Fruit fly (Drosophila melanogaster): ENCODE measurements around the gene CG10096.

The CG10096 gene

dm6 chr3R:12364580-12364979 is 31.2 kb downstream of the CG10096 start, which contains the start of gene Tim17a1 (continued):
- TF ChIP-seq corto (GFP tag; optimal IDR thresholded peaks at IDR 0.05) (no peak), CG42726 (GFP tag; IDR thresholded peaks at IDR 0.05; ENCODE audit: partially characterized antibody) (no peak), repo (GFP tag; optimal IDR thresholded peaks at IDR 0.05) (no peak), lmd (GFP tag; IDR thresholded peaks at IDR 0.05) (no peak), MESR4 (GFP tag; optimal IDR thresholded peaks at IDR 0.05) (no peak), mld (GFP tag; IDR thresholded peaks at IDR 0.05; ENCODE audit: partially characterized antibody) (no peak), Hmr (GFP tag; optimal IDR thresholded peaks at IDR 0.05) (no peak)

- TF ChIP-seq grn (GFP tag; optimal IDR thresholded peaks at IDR 0.05) = peak; percentile 98
- TF ChIP-seq CG11085 (GFP tag; IDR thresholded peaks at IDR 0.05) = no peak
- no peak for TF ChIP-seq CG5180 (GFP tag; optimal IDR thresholded peaks at IDR 0.05)
- no peak for TF ChIP-seq sisA (GFP tag; IDR thresholded peaks at IDR 0.05)
- TF ChIP-seq BEAF-32 (GFP tag; optimal IDR thresholded peaks at IDR 0.05) = no peak
- TF ChIP-seq tx (GFP tag; optimal IDR thresholded peaks at IDR 0.05) = no peak
- no peak for TF ChIP-seq CG16863 (GFP tag; optimal IDR thresholded peaks at IDR 0.05)
Measured at dm6 chr3R:12363544-12363943, 32.2 kb downstream of the CG10096 start.

dm6 chr3R:12361962-12362497 is 33.8 kb downstream of the CG10096 start:
- TF ChIP-seq pzg (GFP tag; optimal IDR thresholded peaks at IDR 0.05) = no peak
- TF ChIP-seq trem (tag; optimal IDR thresholded peaks at IDR 0.05) = no peak
- TF ChIP-seq CG9727 (GFP tag; optimal IDR thresholded peaks at IDR 0.05) = no peak
- peak; percentile 18 for TF ChIP-seq sd (tag; optimal IDR thresholded peaks at IDR 0.05)
- TF ChIP-seq Awh (GFP tag; IDR thresholded peaks at IDR 0.05) = 0 out of 2 replicates have a peak, but pooled peaks have one; percentile 21
- no peak for TF ChIP-seq Dek (tag; optimal IDR thresholded peaks at IDR 0.05)
- TF ChIP-seq sqz (GFP tag; optimal IDR thresholded peaks at IDR 0.05) = peak; percentile 73
- TF ChIP-seq Hmx (GFP tag; optimal IDR thresholded peaks at IDR 0.05) = no peak
- TF ChIP-seq abd-A (tag; optimal IDR thresholded peaks at IDR 0.05) = peak; percentile 33
- TF ChIP-seq Blimp-1 (GFP tag; optimal IDR thresholded peaks at IDR 0.05) = peak; percentile 97
- TF ChIP-seq Xbp1 (GFP tag; optimal IDR thresholded peaks at IDR 0.05) = no peak
- TF ChIP-seq CG1603 (tag; optimal IDR thresholded peaks at IDR 0.05) = no peak
- no peak for TF ChIP-seq chif (GFP tag; optimal IDR thresholded peaks at IDR 0.05)
- peak; percentile 92 for TF ChIP-seq kni (GFP tag; optimal IDR thresholded peaks at IDR 0.05)
- peak; percentile 32 for TF ChIP-seq oc (tag; optimal IDR thresholded peaks at IDR 0.05)
- TF ChIP-seq jing (GFP tag; optimal IDR thresholded peaks at IDR 0.05) = no peak
- TF ChIP-seq CG10147 (GFP tag; optimal IDR thresholded peaks at IDR 0.05) = no peak
- TF ChIP-seq CG11504 (tag; optimal IDR thresholded peaks at IDR 0.05) = no peak

- TF ChIP-seq CG9609 (GFP tag; optimal IDR thresholded peaks at IDR 0.05) (no peak), z (GFP tag; IDR thresholded peaks at IDR 0.05) (peak; percentile 80), CG12769 (tag; optimal IDR thresholded peaks at IDR 0.05) (peak; percentile 13), Med (GFP tag) (peak; percentile 66), kni (GFP tag; optimal IDR thresholded peaks at IDR 0.05) (peak; percentile 23), Trl (optimal IDR thresholded peaks at IDR 0.05) (peak; percentile 7 to 32), Trl (GFP tag; optimal IDR thresholded peaks at IDR 0.05) (no peak), CG7839 (tag; optimal IDR thresholded peaks at IDR 0.05) (no peak), ci (GFP tag; IDR thresholded peaks at IDR 0.05) (0 out of 3 replicates have a peak, but pooled peaks have one; percentile 49), Blimp-1 (GFP tag; optimal IDR thresholded peaks at IDR 0.05) (peak; percentile 93), sqz (GFP tag; optimal IDR thresholded peaks at IDR 0.05) (peak; percentile 40), CG13287 (GFP tag; IDR thresholded peaks at IDR 0.05; ENCODE audit: partially characterized antibody) (peak; percentile 24; the same call in 1 of the 2 replicates), dpn (GFP tag; optimal IDR thresholded peaks at IDR 0.05) (no peak), CG10979 (tag; optimal IDR thresholded peaks at IDR 0.05) (no peak), gce (GFP tag; IDR thresholded peaks at IDR 0.05) (0 out of 3 replicates have a peak, but pooled peaks have one; percentile 15), sd (tag; optimal IDR thresholded peaks at IDR 0.05) (peak; percentile 80), Atf3 (GFP tag; optimal IDR thresholded peaks at IDR 0.05) (no peak), stc (GFP tag; IDR thresholded peaks at IDR 0.05) (0 out of 2 replicates have a peak, but pooled peaks have one; percentile 10)
Measured at dm6 chr3R:12359837-12360236, 35.9 kb downstream of the CG10096 start, which contains the start of gene CG4115. TSS of gene CG4115 (plus strand) at chr3R:12360008.
